Worm (Caenorhabditis elegans) whole organism, L4 larva: Measurements from ENCODE around the gene col-153.
A peak's percentile ranks its signal among the peaks of the same experiment; 100 is the strongest.

ENCODE experiments used
- D1046.2 ChIP-seq: fragments of 200-800 bp; sonication (Bioruptor generic); IDR thresholded peaks from 2 replicates; pipeline ENCODE4 v1.3.6; 2022; ENCODE audit warnings: missing genetic modification characterization, missing compliant biosample characterization
- F37D6.2 ChIP-seq: sonication (generic microtip); optimal IDR thresholded peaks from 2 replicates; lab custom pipeline; 2016; ENCODE audit warnings: mild to moderate bottlenecking, missing genetic modification characterization, missing compliant biosample characterization
- F44E2.7 ChIP-seq: fragments of 200-800 bp; sonication (Bioruptor generic); IDR thresholded peaks from 2 replicates; pipeline ENCODE4 v2.1.2; 2022; ENCODE audit warnings: missing genetic modification characterization, missing compliant biosample characterization
- R02D3.7 ChIP-seq: fragments of 150-350 bp; sonication (generic microtip); optimal IDR thresholded peaks from 3 replicates; lab custom pipeline; 2014; ENCODE audit warnings: missing biosample characterization, missing genetic modification characterization
- T20F7.1 ChIP-seq: fragments of 200-800 bp; sonication (Bioruptor generic); optimal IDR thresholded peaks from 2 replicates; lab custom pipeline; 2018; ENCODE audit warnings: mild to moderate bottlenecking, missing genetic modification characterization, missing compliant biosample characterization
- T26A8.4 ChIP-seq: fragments of 200-800 bp; sonication (Bioruptor generic); IDR thresholded peaks from 2 replicates; pipeline ENCODE4 v1.3.6; 2022; ENCODE audit warnings: missing genetic modification characterization, missing compliant biosample characterization
- Y5F2A.4 ChIP-seq: fragments of 200-800 bp; sonication (Bioruptor generic); optimal IDR thresholded peaks from 2 replicates; lab custom pipeline; 2018; ENCODE audit warnings: mild to moderate bottlenecking, missing genetic modification characterization, missing compliant biosample characterization
- Y75B8A.6 ChIP-seq: fragments of 200-800 bp; sonication (Bioruptor generic); IDR thresholded peaks from 2 replicates; pipeline ENCODE4 v1.3.6; 2022; ENCODE audit warnings: missing genetic modification reagents, missing genetic modification characterization, missing compliant biosample characterization
- ZK337.2 ChIP-seq: fragments of 200-800 bp; sonication (Bioruptor generic); IDR thresholded peaks from 2 replicates; pipeline ENCODE4 v1.3.6; 2022; ENCODE audit warnings: missing genetic modification reagents, missing genetic modification characterization, missing compliant biosample characterization
- aha-1 ChIP-seq: fragments of 150-350 bp; peaks from one replicate; lab custom pipeline; 2014; ENCODE audit warnings: missing biosample characterization, missing genetic modification characterization
- aly-2 ChIP-seq: sonication (generic microtip); optimal IDR thresholded peaks from 2 replicates; lab custom pipeline; 2018; ENCODE audit warnings: missing biosample characterization, missing genetic modification characterization
- ama-1 ChIP-seq: fragments of 150-350 bp; optimal IDR thresholded peaks from 2 replicates; lab custom pipeline; 2014; ENCODE audit warnings: inconsistent platforms, mixed read lengths
- arid-1 ChIP-seq: fragments of 200-800 bp; sonication (Bioruptor generic); conservative IDR thresholded peaks from 2 replicates; pipeline ENCODE4 v1.3.6; 2022; ENCODE audit warnings: missing genetic modification reagents, missing genetic modification characterization, missing compliant biosample characterization
- attf-4 ChIP-seq: sonication (generic microtip); optimal IDR thresholded peaks from 3 replicates; lab custom pipeline; 2017; ENCODE audit warnings: missing biosample characterization, missing genetic modification characterization
- ceh-28 ChIP-seq: fragments of 150-350 bp; optimal IDR thresholded peaks from 2 replicates; lab custom pipeline; 2014; ENCODE audit warnings: missing biosample characterization, missing genetic modification reagents, missing genetic modification characterization
- cey-2 ChIP-seq: sonication (generic microtip); optimal IDR thresholded peaks from 3 replicates; lab custom pipeline; 2017; ENCODE audit warnings: missing genetic modification characterization, mild to moderate bottlenecking, missing compliant biosample characterization, antibody characterized with exemption, borderline replicate concordance; ENCODE audit not compliant: insufficient read depth
- daf-19 ChIP-seq: fragments of 200-800 bp; sonication (Bioruptor generic); conservative IDR thresholded peaks from 2 replicates; pipeline ENCODE4 v1.3.6; 2022; ENCODE audit warnings: missing genetic modification characterization, missing compliant biosample characterization
- daf-8 ChIP-seq: fragments of 200-800 bp; sonication (Bioruptor generic); IDR thresholded peaks from 2 replicates; pipeline ENCODE4 v1.3.6; 2022; ENCODE audit warnings: missing genetic modification characterization, missing compliant biosample characterization
- dmd-6 ChIP-seq: fragments of 200-800 bp; sonication (Bioruptor generic); IDR thresholded peaks from 2 replicates; pipeline ENCODE4 v1.3.6; 2022; ENCODE audit warnings: missing genetic modification reagents, missing genetic modification characterization, missing compliant biosample characterization
- dpl-1 ChIP-seq: fragments of 150-350 bp; optimal IDR thresholded peaks from 2 replicates; lab custom pipeline; 2014; ENCODE audit warnings: missing biosample characterization, missing genetic modification reagents, missing genetic modification characterization
- duxl-1 ChIP-seq: sonication (generic microtip); optimal IDR thresholded peaks from 2 replicates; lab custom pipeline; 2016; ENCODE audit warnings: mild to moderate bottlenecking, missing genetic modification characterization, moderate library complexity, missing compliant biosample characterization; ENCODE audit not compliant: poor library complexity
- fos-1 ChIP-seq: fragments of 150-350 bp; optimal IDR thresholded peaks from 2 replicates; lab custom pipeline; 2014; ENCODE audit warnings: missing biosample characterization, missing genetic modification characterization
- hif-1 ChIP-seq, 2 experiments: sonication (generic microtip); optimal IDR thresholded peaks; 2 replicates each; lab custom pipeline; 2016 to 2017; ENCODE audit warnings: missing compliant biosample characterization in 2 of 2, missing genetic modification characterization in 2 of 2, missing genetic modification reagents in 2 of 2, missing genotype in 2 of 2, mild to moderate bottlenecking in 1 of 2
- jun-1 ChIP-seq: fragments of 150-350 bp; optimal IDR thresholded peaks from 2 replicates; lab custom pipeline; 2014; ENCODE audit warnings: missing biosample characterization, missing genetic modification reagents, missing genetic modification characterization
- lin-29 ChIP-seq: fragments of 200-800 bp; sonication (Bioruptor generic); IDR thresholded peaks from 2 replicates; pipeline ENCODE4 v1.3.6; 2022; ENCODE audit warnings: missing genetic modification reagents, missing genetic modification characterization, missing compliant biosample characterization
- lin-39 ChIP-seq: fragments of 150-350 bp; optimal IDR thresholded peaks from 2 replicates; lab custom pipeline; 2014; ENCODE audit warnings: missing biosample characterization, missing genetic modification reagents, missing genetic modification characterization
- lir-3 ChIP-seq: sonication (generic microtip); optimal IDR thresholded peaks from 2 replicates; lab custom pipeline; 2016; ENCODE audit warnings: mild to moderate bottlenecking, missing genetic modification characterization, missing compliant biosample characterization
- lsy-2 ChIP-seq, 2 experiments: fragments of 150-350 bp in 1 of 2; sonication (generic microtip) in 1 of 2; optimal IDR thresholded peaks; 2 replicates each; lab custom pipeline; 2014 to 2017; ENCODE audit warnings: missing biosample characterization in 2 of 2, missing genetic modification characterization in 2 of 2
- mdl-1 ChIP-seq, 2 experiments: fragments of 150-350 bp in 1 of 2; sonication (generic microtip) in 1 of 2; optimal IDR thresholded peaks; 2 replicates each; lab custom pipeline; 2014 to 2017; ENCODE audit warnings: missing biosample characterization in 2 of 2, missing genetic modification characterization in 2 of 2
- mdt-29 ChIP-seq: fragments of 200-800 bp; sonication (Bioruptor generic); IDR thresholded peaks from 2 replicates; pipeline ENCODE4 v1.3.6; 2022; ENCODE audit warnings: missing genetic modification reagents, missing genetic modification characterization, missing compliant biosample characterization
- mep-1 ChIP-seq: fragments of 150-350 bp; sonication (generic microtip); optimal IDR thresholded peaks from 3 replicates; lab custom pipeline; 2014; ENCODE audit warnings: missing biosample characterization, missing genetic modification characterization
- mxl-2 ChIP-seq: fragments of 200-800 bp; sonication (Bioruptor generic); conservative IDR thresholded peaks from 2 replicates; pipeline ENCODE4 v1.3.6; 2022; ENCODE audit warnings: missing genetic modification reagents, missing genetic modification characterization, missing compliant biosample characterization
- mxl-3 ChIP-seq: fragments of 200-800 bp; sonication (Bioruptor generic); optimal IDR thresholded peaks from 2 replicates; lab custom pipeline; 2018; ENCODE audit warnings: mild to moderate bottlenecking, missing genetic modification characterization, missing compliant biosample characterization
- nhr-102 ChIP-seq: sonication (generic microtip); optimal IDR thresholded peaks from 2 replicates; lab custom pipeline; 2016; ENCODE audit warnings: mild to moderate bottlenecking, missing genetic modification characterization, moderate library complexity, missing compliant biosample characterization
- nhr-111 ChIP-seq: fragments of 200-800 bp; sonication (Bioruptor generic); optimal IDR thresholded peaks from 2 replicates; lab custom pipeline; 2018; ENCODE audit warnings: mild to moderate bottlenecking, missing genetic modification characterization, missing compliant biosample characterization
- nhr-237 ChIP-seq: sonication (generic microtip); optimal IDR thresholded peaks from 2 replicates; lab custom pipeline; 2017; ENCODE audit warnings: missing biosample characterization, missing genetic modification characterization
- nhr-48 ChIP-seq: sonication (generic microtip); optimal IDR thresholded peaks from 2 replicates; lab custom pipeline; 2016; ENCODE audit warnings: mild to moderate bottlenecking, missing genetic modification characterization, missing compliant biosample characterization
- nhr-76 ChIP-seq: fragments of 150-350 bp; optimal IDR thresholded peaks from 2 replicates; lab custom pipeline; 2014; ENCODE audit warnings: missing biosample characterization, missing genetic modification characterization
- nhr-77 ChIP-seq: fragments of 150-350 bp; optimal IDR thresholded peaks from 2 replicates; lab custom pipeline; 2014; ENCODE audit warnings: missing biosample characterization, missing genetic modification characterization
- set-16 ChIP-seq: fragments of 200-800 bp; sonication (Bioruptor generic); IDR thresholded peaks from 2 replicates; pipeline ENCODE4 v1.3.6; 2022; ENCODE audit warnings: missing genetic modification reagents, missing genetic modification characterization, missing compliant biosample characterization
- skn-1 ChIP-seq: fragments of 150-350 bp; optimal IDR thresholded peaks from 2 replicates; lab custom pipeline; 2014; ENCODE audit warnings: missing biosample characterization, missing genetic modification characterization
- snpc-4 ChIP-seq: fragments of 150-350 bp; optimal IDR thresholded peaks from 2 replicates; lab custom pipeline; 2014; ENCODE audit warnings: missing biosample characterization, missing genetic modification characterization
- spr-3 ChIP-seq: fragments of 200-800 bp; sonication (Bioruptor generic); optimal IDR thresholded peaks from 2 replicates; lab custom pipeline; 2018; ENCODE audit warnings: mild to moderate bottlenecking, missing genetic modification characterization, missing compliant biosample characterization
- tra-1 ChIP-seq: fragments of 200-800 bp; sonication (Bioruptor generic); IDR thresholded peaks from 2 replicates; pipeline ENCODE4 v1.3.6; 2022; ENCODE audit warnings: missing genetic modification reagents, missing genetic modification characterization, missing compliant biosample characterization
- zag-1 ChIP-seq: fragments of 150-350 bp; optimal IDR thresholded peaks from 2 replicates; lab custom pipeline; 2014; ENCODE audit warnings: missing biosample characterization, missing genetic modification characterization
- zfp-2 ChIP-seq: sonication (generic microtip); optimal IDR thresholded peaks from 2 replicates; lab custom pipeline; 2016; ENCODE audit warnings: mild to moderate bottlenecking, missing genetic modification characterization, missing compliant biosample characterization
- zfp-3 ChIP-seq: fragments of 200-800 bp; sonication (Bioruptor generic); conservative IDR thresholded peaks from 2 replicates; pipeline ENCODE4 v1.3.6; 2022; ENCODE audit warnings: missing genetic modification reagents, missing genetic modification characterization, missing compliant biosample characterization
- ztf-11 ChIP-seq: fragments of 150-350 bp; optimal IDR thresholded peaks from 2 replicates; lab custom pipeline; 2014; ENCODE audit warnings: missing biosample characterization, missing genetic modification characterization
- ztf-7 ChIP-seq: fragments of 150-350 bp; optimal IDR thresholded peaks from 2 replicates; lab custom pipeline; 2014; ENCODE audit warnings: missing biosample characterization, missing genetic modification characterization

Gene col-153

ce11 chrV:10947930-10948329 lies 1.7 kb upstream of the col-153 start, which contains the start of gene F17C11.2:
TSS of gene F17C11.2 (plus strand) at chrV:10948230.
- no peak for TF ChIP-seq mep-1 (tag; lab: Kevin White, UChicago)
- TF ChIP-seq aha-1 (tag; lab: Kevin White, UChicago) = peak; percentile 38

- TF ChIP-seq nhr-76 (tag; lab: Kevin White, UChicago) (peak; percentile 62), set-16 (GFP tag; lab: Robert Waterston, UW) (0 out of 2 replicates have a peak, but pooled peaks have one; percentile 16), lir-3 (tag; lab: Kevin White, UChicago) (no peak), zag-1 (tag; lab: Kevin White, UChicago) (no peak), arid-1 (GFP tag; lab: Robert Waterston, UW) (no peak), aha-1 (tag; lab: Kevin White, UChicago) (peak; percentile 99), nhr-102 (tag; lab: Kevin White, UChicago) (peak; percentile 6), T26A8.4 (no peak), nhr-48 (tag; lab: Kevin White, UChicago) (peak; percentile 84), daf-19 (GFP tag; lab: Robert Waterston, UW) (no peak), D1046.2 (GFP tag; lab: Robert Waterston, UW) (0 out of 2 replicates have a peak, but pooled peaks have one; percentile 12), lsy-2 (tag; optimal IDR thresholded peaks at IDR 0.05; lab: Kevin White, UChicago) (peak; percentile 60 to 77), mxl-2 (GFP tag; lab: Robert Waterston, UW) (peak; percentile 60; the same call in 1 of the 2 replicates), hif-1 (tag; optimal IDR thresholded peaks at IDR 0.05; lab: Kevin White, UChicago) (peak; percentile 41 to 74), cey-2 (tag; lab: Kevin White, UChicago) (peak; percentile 6), snpc-4 (tag; lab: Kevin White, UChicago) (no peak), F44E2.7 (GFP tag; lab: Robert Waterston, UW) (no peak), duxl-1 (tag; lab: Kevin White, UChicago) (no peak), lin-29 (GFP tag; lab: Robert Waterston, UW) (no peak), dpl-1 (peak; percentile 38), R02D3.7 (tag; lab: Kevin White, UChicago) (no peak), F37D6.2 (tag; lab: Kevin White, UChicago) (no peak), lin-39 (tag; lab: Kevin White, UChicago) (no peak), nhr-77 (no peak), dmd-6 (peak; percentile 89), daf-8 (GFP tag; lab: Robert Waterston, UW) (no peak), ztf-7 (no peak), Y5F2A.4 (GFP tag; lab: Kevin White, UChicago) (no peak), ztf-11 (no peak), mxl-3 (GFP tag; lab: Kevin White, UChicago) (peak; percentile 59), mdt-29 (GFP tag; lab: Robert Waterston, UW) (peak; percentile 84), ZK337.2 (GFP tag; lab: Robert Waterston, UW) (no peak), Y75B8A.6 (GFP tag; lab: Robert Waterston, UW) (peak; percentile 47; the same call in 1 of the 2 replicates), skn-1 (tag; lab: Kevin White, UChicago) (no peak), jun-1 (tag; lab: Kevin White, UChicago) (no peak), nhr-237 (tag; lab: Kevin White, UChicago) (no peak), zfp-3 (peak; percentile 57; the same call in 1 of the 2 replicates), spr-3 (GFP tag; lab: Kevin White, UChicago) (no peak), mdl-1 (tag; optimal IDR thresholded peaks at IDR 0.05; lab: Kevin White, UChicago) (peak in 1 of 2 experiments; percentile 87), fos-1 (no peak), ama-1 (lab: Kevin White, UChicago) (peak; percentile 82), nhr-111 (GFP tag; lab: Kevin White, UChicago) (no peak), aly-2 (tag; lab: Kevin White, UChicago) (no peak), attf-4 (tag; lab: Kevin White, UChicago) (no peak), ceh-28 (tag; lab: Kevin White, UChicago) (no peak), tra-1 (GFP tag; lab: Robert Waterston, UW) (peak; percentile 65; the same call in 1 of the 2 replicates), T20F7.1 (GFP tag; lab: Kevin White, UChicago) (peak; percentile 64), zfp-2 (tag; lab: Kevin White, UChicago) (no peak)
Measured at ce11 chrV:10951655-10952278, 2.2 kb downstream of the col-153 start, which contains the start of gene F17C11.4. TSS of gene F17C11.4 (plus strand) at chrV:10951860.
